Fruit fly (Drosophila melanogaster) whole organism: ENCODE measurements around the gene scrt.

Experiments used
- CG8478 ChIP-seq: fragments of >200 bp; optimal IDR thresholded peaks from 2 replicates; lab custom pipeline; 2018; ENCODE audit warnings: inconsistent platforms
- Dll ChIP-seq: fragments of >200 bp; optimal IDR thresholded peaks from 2 replicates; lab custom pipeline; 2017
- EcR ChIP-seq, 2 experiments: fragments of >200 bp; optimal IDR thresholded peaks; 2 replicates each; lab custom pipeline; 2017; ENCODE audit warnings: missing biosample characterization in 2 of 2, missing genetic modification characterization in 2 of 2, missing genetic modification reagents in 2 of 2
- pan ChIP-seq: fragments of >200 bp; optimal IDR thresholded peaks from 2 replicates; lab custom pipeline; 2017
- psq ChIP-seq: fragments of >200 bp; optimal IDR thresholded peaks from 2 replicates; lab custom pipeline; 2017
- usp ChIP-seq: fragments of >200 bp; optimal IDR thresholded peaks from 2 replicates; lab custom pipeline; 2017; ENCODE audit warnings: missing biosample characterization, missing genetic modification characterization, mixed read lengths

DNA sequence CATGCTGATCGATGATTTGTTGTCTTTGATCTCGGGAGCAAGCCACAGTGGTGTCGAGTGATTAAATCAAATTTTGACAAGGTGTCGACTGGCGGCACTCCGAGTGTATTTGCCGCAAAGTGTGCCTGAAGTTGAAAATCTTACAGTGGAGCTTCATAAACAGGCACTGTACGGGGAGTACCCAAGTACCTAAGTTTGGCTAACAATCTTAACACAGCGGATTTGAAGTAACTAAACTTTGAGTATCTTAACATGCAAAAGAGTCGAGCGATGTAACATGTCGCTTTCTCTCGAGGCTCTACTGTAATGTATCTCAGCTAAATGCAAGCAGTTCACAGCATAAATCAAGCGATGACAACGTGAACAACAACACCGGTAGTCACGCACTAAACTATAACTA, 33.1 kb downstream of the scrt start:
- TF ChIP-seq CG8478 (lab: Kevin White, UChicago) (no peak), pan (lab: Kevin White, UChicago) (no peak), usp (no peak), psq (no peak), EcR (GFP tag; optimal IDR thresholded peaks at IDR 0.05; lab: Kevin White, UChicago) (no peak), Dll (lab: Kevin White, UChicago) (no peak)
